Worm (Caenorhabditis elegans) whole organism, young adult: Measurements from ENCODE around the gene cnc-1.

ENCODE experiments used
- F52B5.7 ChIP-seq: sonication (generic microtip); optimal IDR thresholded peaks from 2 replicates; lab custom pipeline; 2016; ENCODE audit warnings: mild to moderate bottlenecking, missing genetic modification characterization, missing compliant biosample characterization
- T26A5.8 ChIP-seq: sonication (generic microtip); optimal IDR thresholded peaks from 2 replicates; lab custom pipeline; 2016; ENCODE audit warnings: missing genetic modification characterization, missing compliant biosample characterization
- aptf-2 ChIP-seq: fragments of 200-800 bp; sonication (Bioruptor generic); conservative IDR thresholded peaks from 2 replicates; pipeline ENCODE4 v1.3.6; 2022; ENCODE audit warnings: missing genetic modification reagents, missing genetic modification characterization, missing compliant biosample characterization
- die-1 ChIP-seq: sonication (generic microtip); optimal IDR thresholded peaks from 2 replicates; lab custom pipeline; 2016; ENCODE audit warnings: missing genotype, mild to moderate bottlenecking, missing genetic modification characterization, missing compliant biosample characterization
- dpl-1 ChIP-seq: fragments of 150-350 bp; optimal IDR thresholded peaks from 2 replicates; lab custom pipeline; 2014; ENCODE audit warnings: missing biosample characterization, missing genetic modification reagents, missing genetic modification characterization
- fkh-3 ChIP-seq: sonication (generic microtip); optimal IDR thresholded peaks from 2 replicates; lab custom pipeline; 2016; ENCODE audit warnings: mild to moderate bottlenecking, missing genetic modification characterization, missing compliant biosample characterization
- him-1 ChIP-seq: sonication (generic microtip); optimal IDR thresholded peaks from 2 replicates; lab custom pipeline; 2016; ENCODE audit warnings: missing genotype, missing genetic modification reagents, missing genetic modification characterization, missing compliant biosample characterization
- rec-8 ChIP-seq, 2 experiments: sonication (generic microtip); optimal IDR thresholded peaks; 2 replicates each; lab custom pipeline; 2016; ENCODE audit warnings: mild to moderate bottlenecking in 2 of 2, missing genetic modification characterization in 2 of 2, missing genetic modification reagents in 2 of 2, missing genotype in 2 of 2, missing biosample characterization in 1 of 2, missing compliant biosample characterization in 1 of 2, moderate library complexity in 1 of 2
- snpc-4 ChIP-seq, 5 experiments: fragments of 150-350 bp in 1 of 5; sonication (generic microtip) in 4 of 5; optimal IDR thresholded peaks; 2 replicates each; lab custom pipeline; 2014 to 2018; ENCODE audit warnings: missing genetic modification characterization in 5 of 5, missing biosample characterization in 3 of 5, antibody characterized with exemption in 2 of 5, mild to moderate bottlenecking in 2 of 5, missing compliant biosample characterization in 2 of 5, missing genotype in 2 of 5, moderate library complexity in 2 of 5, missing genetic modification reagents in 1 of 5
- ztf-22 ChIP-seq: fragments of 200-800 bp; sonication (Bioruptor generic); optimal IDR thresholded peaks from 2 replicates; lab custom pipeline; 2018; ENCODE audit warnings: mild to moderate bottlenecking, missing genetic modification characterization, moderate library complexity, missing compliant biosample characterization

- TF ChIP-seq aptf-2 (GFP tag; lab: Robert Waterston, UW) (no peak), snpc-4 (GFP tag; optimal IDR thresholded peaks at IDR 0.05; lab: Kevin White, UChicago) (no peak), snpc-4 (tag; optimal IDR thresholded peaks at IDR 0.05; lab: Kevin White, UChicago) (no peak), fkh-3 (tag; lab: Kevin White, UChicago) (no peak), him-1 (tag; lab: Kevin White, UChicago) (no peak), die-1 (tag; lab: Kevin White, UChicago) (no peak), T26A5.8 (tag; lab: Kevin White, UChicago) (no peak), dpl-1 (GFP tag; lab: Kevin White, UChicago) (no peak), F52B5.7 (tag; lab: Kevin White, UChicago) (no peak), ztf-22 (GFP tag; lab: Kevin White, UChicago) (no peak), rec-8 (tag; optimal IDR thresholded peaks at IDR 0.05; lab: Kevin White, UChicago) (no peak)
These were observed 3.6 kb upstream of the cnc-1 start, which contains the start of gene cnc-3 for ce11 chrV:1447724-1448123.
